Fruit fly (Drosophila melanogaster) whole organism, embryonic: ENCODE results near the gene CG14881.
A peak's percentile ranks its signal among the peaks of the same experiment; 100 is the strongest.

Experiments
- Adf1 ChIP-seq: fragments of 200-800 bp; sonication (Bioruptor generic); IDR thresholded peaks from 2 replicates; pipeline ENCODE4 v1.3.6; 2022; ENCODE audit warnings: missing biosample characterization, missing genetic modification characterization
- CG10565 ChIP-seq: fragments of 200-800 bp; sonication (Bioruptor generic); optimal IDR thresholded peaks from 3 replicates; lab custom pipeline; 2016; ENCODE audit warnings: missing biosample characterization, mild to moderate bottlenecking, missing genetic modification characterization
- CG12071 ChIP-seq: fragments of 200-800 bp; sonication (Bioruptor generic); optimal IDR thresholded peaks from 3 replicates; lab custom pipeline; 2018; ENCODE audit warnings: missing biosample characterization, mild to moderate bottlenecking, missing genetic modification characterization
- CG14710 ChIP-seq: fragments of 200-800 bp; sonication (Bioruptor generic); optimal IDR thresholded peaks from 3 replicates; lab custom pipeline; 2019; ENCODE audit warnings: missing biosample characterization, mild to moderate bottlenecking, missing genetic modification characterization, moderate library complexity
- CG15073 ChIP-seq: fragments of 200-800 bp; sonication (Bioruptor generic); optimal IDR thresholded peaks from 2 replicates; lab custom pipeline; 2016; ENCODE audit warnings: missing biosample characterization, missing genetic modification characterization
- CG1529 ChIP-seq: fragments of 200-800 bp; sonication (Bioruptor generic); optimal IDR thresholded peaks from 3 replicates; lab custom pipeline; 2018; ENCODE audit warnings: missing biosample characterization, missing genetic modification characterization
- CG15696 ChIP-seq: fragments of 200-800 bp; sonication (Bioruptor generic); optimal IDR thresholded peaks from 2 replicates; lab custom pipeline; 2019; ENCODE audit warnings: missing biosample characterization, mild to moderate bottlenecking, missing genetic modification characterization, moderate library complexity
- CG18262 ChIP-seq: fragments of 200-800 bp; optimal IDR thresholded peaks from 3 replicates; lab custom pipeline; 2019; ENCODE audit warnings: missing biosample characterization, mild to moderate bottlenecking, missing genetic modification characterization, moderate library complexity
- CG2116 ChIP-seq: fragments of 200-800 bp; sonication (Bioruptor generic); optimal IDR thresholded peaks from 3 replicates; lab custom pipeline; 2018; ENCODE audit warnings: missing biosample characterization, mild to moderate bottlenecking, missing genetic modification characterization
- CG2202 ChIP-seq: fragments of 200-800 bp; sonication (Bioruptor generic); optimal IDR thresholded peaks from 2 replicates; lab custom pipeline; 2018; ENCODE audit warnings: missing biosample characterization, mild to moderate bottlenecking, missing genetic modification characterization
- CG31224 ChIP-seq: fragments of 200-800 bp; sonication (Bioruptor generic); IDR thresholded peaks from 2 replicates; pipeline ENCODE4 v1.3.6; 2022; ENCODE audit warnings: missing biosample characterization, missing genetic modification characterization
- CG3838 ChIP-seq: fragments of 200-800 bp; sonication (Bioruptor generic); optimal IDR thresholded peaks from 3 replicates; lab custom pipeline; 2016; ENCODE audit warnings: missing biosample characterization, missing genetic modification characterization
- CG4360 ChIP-seq: fragments of 200-800 bp; sonication (Bioruptor generic); IDR thresholded peaks from 2 replicates; pipeline ENCODE4 v1.3.6; 2022; ENCODE audit warnings: missing biosample characterization, missing genetic modification characterization
- CG6254 ChIP-seq: fragments of 200-800 bp; sonication (Bioruptor generic); optimal IDR thresholded peaks from 3 replicates; lab custom pipeline; 2017; ENCODE audit warnings: mild to moderate bottlenecking, missing biosample characterization, missing genetic modification reagents, missing genetic modification characterization
- CG6791 ChIP-seq: fragments of 200-800 bp; sonication (Bioruptor generic); IDR thresholded peaks from 3 replicates; pipeline ENCODE4 v1.3.6; 2022; ENCODE audit warnings: missing biosample characterization, missing genetic modification characterization; ENCODE audit not compliant: partially characterized antibody
- CG7963 ChIP-seq: fragments of 200-800 bp; sonication (Bioruptor generic); IDR thresholded peaks from 3 replicates; pipeline ENCODE4 v1.3.6; 2022; ENCODE audit warnings: missing biosample characterization, missing genetic modification characterization; ENCODE audit not compliant: partially characterized antibody
- CG8388 ChIP-seq: fragments of 200-800 bp; sonication (Bioruptor generic); optimal IDR thresholded peaks from 2 replicates; lab custom pipeline; 2019; ENCODE audit warnings: missing biosample characterization, mild to moderate bottlenecking, missing genetic modification characterization, moderate library complexity
- CG8944 ChIP-seq: fragments of 200-800 bp; sonication (Bioruptor generic); optimal IDR thresholded peaks from 3 replicates; lab custom pipeline; 2016; ENCODE audit warnings: missing biosample characterization, missing genetic modification characterization
- CHES-1-like ChIP-seq: fragments of 200-800 bp; sonication (Bioruptor generic); optimal IDR thresholded peaks from 2 replicates; lab custom pipeline; 2016; ENCODE audit warnings: missing biosample characterization, missing genetic modification characterization
- CoRest ChIP-seq: fragments of 200-800 bp; sonication (Bioruptor generic); optimal IDR thresholded peaks from 3 replicates; lab custom pipeline; 2018; ENCODE audit warnings: missing biosample characterization, mild to moderate bottlenecking, missing genetic modification characterization, moderate library complexity
- Dbx ChIP-seq: fragments of 200-800 bp; sonication (Bioruptor generic); IDR thresholded peaks from 3 replicates; pipeline ENCODE4 v1.3.6; 2022; ENCODE audit warnings: missing biosample characterization, missing genetic modification characterization
- Fer2 ChIP-seq: fragments of 200-800 bp; sonication (Bioruptor generic); optimal IDR thresholded peaks from 2 replicates; lab custom pipeline; 2018; ENCODE audit warnings: missing biosample characterization, mild to moderate bottlenecking, missing genetic modification characterization, moderate library complexity
- HLHmδ ChIP-seq: fragments of 200-800 bp; sonication (Bioruptor generic); optimal IDR thresholded peaks from 2 replicates; lab custom pipeline; 2018; ENCODE audit warnings: missing biosample characterization, mild to moderate bottlenecking, missing genetic modification characterization, moderate library complexity
- Hmr ChIP-seq: fragments of 200-800 bp; sonication (Bioruptor generic); optimal IDR thresholded peaks from 3 replicates; lab custom pipeline; 2017; ENCODE audit warnings: mild to moderate bottlenecking, missing biosample characterization, missing genetic modification reagents, missing genetic modification characterization
- Jarid2 ChIP-seq: fragments of 200-800 bp; sonication (Bioruptor generic); optimal IDR thresholded peaks from 3 replicates; lab custom pipeline; 2017; ENCODE audit warnings: mild to moderate bottlenecking, missing biosample characterization, missing genetic modification reagents, missing genetic modification characterization
- Myb ChIP-seq: fragments of 200-800 bp; sonication (Bioruptor generic); optimal IDR thresholded peaks from 2 replicates; lab custom pipeline; 2016; ENCODE audit warnings: missing biosample characterization, missing genetic modification characterization
- Nf-YA ChIP-seq: fragments of 200-800 bp; sonication (Bioruptor generic); IDR thresholded peaks from 2 replicates; pipeline ENCODE4 v1.3.6; 2022; ENCODE audit warnings: missing biosample characterization, missing genetic modification characterization
- Oli ChIP-seq: fragments of 200-800 bp; sonication (Bioruptor generic); optimal IDR thresholded peaks from 2 replicates; lab custom pipeline; 2018; ENCODE audit warnings: missing biosample characterization, mild to moderate bottlenecking, missing genetic modification characterization, moderate library complexity
- PHDP ChIP-seq: fragments of 200-800 bp; sonication (Bioruptor generic); optimal IDR thresholded peaks from 3 replicates; lab custom pipeline; 2018; ENCODE audit warnings: missing biosample characterization, mild to moderate bottlenecking, missing genetic modification characterization, moderate library complexity
- Ptx1 ChIP-seq: fragments of 200-800 bp; sonication (Bioruptor generic); IDR thresholded peaks from 2 replicates; pipeline ENCODE4 v1.3.6; 2022; ENCODE audit warnings: missing biosample characterization, missing genetic modification characterization
- Trl ChIP-seq, 3 experiments: fragments of >200 bp in 2 of 3; fragments of 200-800 bp in 1 of 3; sonication (Bioruptor generic) in 1 of 3; optimal IDR thresholded peaks; 2 replicates in 1 of 3; 3 replicates in 2 of 3; lab custom pipeline; 2016 to 2017; ENCODE audit warnings: missing biosample characterization in 1 of 3, missing genetic modification characterization in 1 of 3
- aop ChIP-seq: fragments of 200-800 bp; sonication (Bioruptor generic); IDR thresholded peaks from 2 replicates; pipeline ENCODE4 v1.3.6; 2022; ENCODE audit warnings: missing biosample characterization, missing genetic modification characterization
- bsh ChIP-seq, 2 experiments: fragments of 200-800 bp; sonication (Bioruptor generic); optimal IDR thresholded peaks; 2 replicates each; lab custom pipeline; 2017 to 2018; ENCODE audit warnings: mild to moderate bottlenecking in 2 of 2, missing biosample characterization in 2 of 2, missing genetic modification characterization in 2 of 2, moderate library complexity in 1 of 2
- ci ChIP-seq: fragments of 200-800 bp; sonication (Bioruptor generic); IDR thresholded peaks from 3 replicates; pipeline ENCODE4 v1.3.6; 2022; ENCODE audit warnings: missing biosample characterization, missing genetic modification characterization
- dimm ChIP-seq: fragments of 200-800 bp; sonication (Bioruptor generic); IDR thresholded peaks from 2 replicates; pipeline ENCODE4 v1.3.6; 2022; ENCODE audit warnings: missing biosample characterization, missing genetic modification characterization
- dpn ChIP-seq, 2 experiments: fragments of 200-800 bp; sonication (Bioruptor generic); optimal IDR thresholded peaks; 3 replicates each; lab custom pipeline; 2016; ENCODE audit warnings: missing biosample characterization in 2 of 2, missing genetic modification characterization in 2 of 2
- h ChIP-seq: fragments of >200 bp; optimal IDR thresholded peaks from 2 replicates; lab custom pipeline; 2017
- mam ChIP-seq: fragments of 200-800 bp; sonication (Bioruptor generic); optimal IDR thresholded peaks from 3 replicates; lab custom pipeline; 2016; ENCODE audit warnings: missing biosample characterization, missing genetic modification characterization
- nom ChIP-seq: fragments of 200-800 bp; sonication (Bioruptor generic); optimal IDR thresholded peaks from 2 replicates; lab custom pipeline; 2017; ENCODE audit warnings: missing biosample characterization, missing genetic modification characterization, mild to moderate bottlenecking, moderate library complexity, missing genetic modification reagents
- pho ChIP-seq: fragments of 200-800 bp; sonication (Bioruptor generic); optimal IDR thresholded peaks from 2 replicates; lab custom pipeline; 2016; ENCODE audit warnings: missing biosample characterization, missing genetic modification characterization
- pros ChIP-seq: fragments of 200-800 bp; sonication (Bioruptor generic); optimal IDR thresholded peaks from 3 replicates; lab custom pipeline; 2019; ENCODE audit warnings: missing biosample characterization, mild to moderate bottlenecking, missing genetic modification characterization, moderate library complexity
- repo ChIP-seq: fragments of 200-800 bp; sonication (Bioruptor generic); optimal IDR thresholded peaks from 2 replicates; lab custom pipeline; 2016; ENCODE audit warnings: missing biosample characterization, missing genetic modification characterization
- rib ChIP-seq: fragments of 200-800 bp; sonication (Bioruptor generic); IDR thresholded peaks from 2 replicates; pipeline ENCODE4 v1.3.6; 2022; ENCODE audit warnings: missing biosample characterization, missing genetic modification characterization
- shn ChIP-seq: fragments of 200-800 bp; sonication (Bioruptor generic); optimal IDR thresholded peaks from 3 replicates; lab custom pipeline; 2016; ENCODE audit warnings: missing biosample characterization, missing genetic modification characterization
- sob ChIP-seq: fragments of 200-800 bp; sonication (Bioruptor generic); IDR thresholded peaks from 2 replicates; pipeline ENCODE4 v1.3.6; 2022; ENCODE audit warnings: missing biosample characterization, missing genetic modification characterization
- trh ChIP-seq: fragments of 200-800 bp; sonication (Bioruptor generic); optimal IDR thresholded peaks from 2 replicates; lab custom pipeline; 2016; ENCODE audit warnings: missing biosample characterization, missing genetic modification characterization
- tup ChIP-seq: fragments of 200-800 bp; sonication (Bioruptor generic); optimal IDR thresholded peaks from 2 replicates; lab custom pipeline; 2016; ENCODE audit warnings: missing biosample characterization, mild to moderate bottlenecking, missing genetic modification characterization, moderate library complexity
- vnd ChIP-seq: fragments of 200-800 bp; sonication (Bioruptor generic); IDR thresholded peaks from 3 replicates; pipeline ENCODE4 v1.3.6; 2022; ENCODE audit warnings: missing biosample characterization, missing genetic modification characterization; ENCODE audit not compliant: partially characterized antibody
- zf30C ChIP-seq: fragments of 200-800 bp; sonication (Bioruptor generic); optimal IDR thresholded peaks from 3 replicates; lab custom pipeline; 2018; ENCODE audit warnings: missing biosample characterization, mild to moderate bottlenecking, missing genetic modification characterization

The CG14881 gene

dm6 chr3R:16441367-16441923 lies 6.7 kb downstream of the CG14881 start, which contains the start of gene ema (continued):
- TF ChIP-seq Ptx1 (GFP tag; lab: Robert Waterston, UW) (no peak), vnd (no peak), Jarid2 (GFP tag; lab: Kevin White, UChicago) (no peak), nom (GFP tag; lab: Kevin White, UChicago) (no peak), ci (GFP tag; lab: Robert Waterston, UW) (peak; percentile 17; the same call in 1 of the 3 replicates), CHES-1-like (GFP tag; lab: Kevin White, UChicago) (peak; percentile 23), CoRest (no peak), CG15696 (tag; lab: Kevin White, UChicago) (no peak), rib (GFP tag; lab: Robert Waterston, UW) (0 out of 2 replicates have a peak, but pooled peaks have one; percentile 22), CG3838 (GFP tag; lab: Kevin White, UChicago) (no peak), PHDP (tag; lab: Kevin White, UChicago) (peak; percentile 8), HLHmδ (GFP tag; lab: Kevin White, UChicago) (no peak), bsh (GFP tag; optimal IDR thresholded peaks at IDR 0.05; lab: Kevin White, UChicago) (no peak), Myb (GFP tag; lab: Kevin White, UChicago) (peak; percentile 64), CG10565 (GFP tag; lab: Kevin White, UChicago) (no peak), Adf1 (GFP tag; lab: Robert Waterston, UW) (peak; percentile 20; the same call in 1 of the 2 replicates), Nf-YA (GFP tag; lab: Robert Waterston, UW) (no peak), CG6254 (no peak), CG1529 (GFP tag; lab: Kevin White, UChicago) (no peak), Dbx (0 out of 3 replicates have a peak, but pooled peaks have one; percentile 38), repo (GFP tag; lab: Kevin White, UChicago) (no peak), trh (no peak), Trl (optimal IDR thresholded peaks at IDR 0.05; lab: Kevin White, UChicago) (no peak), Trl (GFP tag; optimal IDR thresholded peaks at IDR 0.05; lab: Kevin White, UChicago) (no peak), zf30C (GFP tag; lab: Kevin White, UChicago) (no peak), CG2116 (GFP tag; lab: Kevin White, UChicago) (peak; percentile 61), CG8388 (GFP tag; lab: Kevin White, UChicago) (no peak), CG15073 (no peak), CG2202 (tag; lab: Kevin White, UChicago) (no peak), CG4360 (GFP tag; lab: Robert Waterston, UW) (0 out of 2 replicates have a peak, but pooled peaks have one; percentile 30), CG14710 (tag; lab: Kevin White, UChicago) (peak; percentile 43), shn (GFP tag; lab: Kevin White, UChicago) (peak; percentile 32), Hmr (GFP tag; lab: Kevin White, UChicago) (no peak), aop (no peak), sob (GFP tag; lab: Robert Waterston, UW) (no peak), tup (GFP tag; lab: Kevin White, UChicago) (no peak), CG8944 (GFP tag; lab: Kevin White, UChicago) (peak; percentile 8), h (lab: Kevin White, UChicago) (no peak), CG12071 (GFP tag; lab: Kevin White, UChicago) (no peak), Fer2 (tag; lab: Kevin White, UChicago) (no peak), CG31224 (0 out of 2 replicates have a peak, but pooled peaks have one; percentile 12), mam (peak; percentile 35), CG6791 (GFP tag; lab: Robert Waterston, UW) (0 out of 3 replicates have a peak, but pooled peaks have one; percentile 7), CG18262 (tag; lab: Kevin White, UChicago) (peak; percentile 17), Oli (tag; lab: Kevin White, UChicago) (no peak), CG7963 (GFP tag; lab: Robert Waterston, UW) (no peak), pros (GFP tag; lab: Kevin White, UChicago) (no peak), dpn (GFP tag; optimal IDR thresholded peaks at IDR 0.05; lab: Kevin White, UChicago) (peak; percentile 24), dimm (no peak), pho (GFP tag; lab: Kevin White, UChicago) (peak; percentile 17)
